Worm (Caenorhabditis elegans) whole organism, midembryonic: ENCODE measurements around the gene Y59A8B.19.

ENCODE experiments used
- cog-1 ChIP-seq: sonication (generic microtip); optimal IDR thresholded peaks from 2 replicates; lab custom pipeline; 2016; ENCODE audit warnings: missing genetic modification characterization, missing compliant biosample characterization
- flt-1 ChIP-seq: fragments of 200-800 bp; sonication (Bioruptor generic); IDR thresholded peaks from 2 replicates; pipeline ENCODE4 v1.3.6; 2022; ENCODE audit warnings: missing genetic modification characterization, missing compliant biosample characterization
- klf-2 ChIP-seq: fragments of 200-800 bp; sonication (Bioruptor generic); conservative IDR thresholded peaks from 2 replicates; pipeline ENCODE4 v1.3.6; 2022; ENCODE audit warnings: missing genetic modification reagents, missing genetic modification characterization, missing compliant biosample characterization
- med-1 ChIP-seq: sonication (generic microtip); optimal IDR thresholded peaks from 2 replicates; lab custom pipeline; 2017; ENCODE audit warnings: missing genetic modification characterization, mild to moderate bottlenecking, missing compliant biosample characterization, antibody characterized with exemption, missing genetic modification reagents; ENCODE audit not compliant: insufficient read depth
- tab-1 ChIP-seq: fragments of 200-800 bp; sonication (Bioruptor generic); IDR thresholded peaks from 2 replicates; pipeline ENCODE4 v1.3.6; 2022; ENCODE audit warnings: missing genetic modification characterization, missing compliant biosample characterization
- ztf-23 ChIP-seq: fragments of 200-800 bp; sonication (Bioruptor generic); IDR thresholded peaks from 2 replicates; pipeline ENCODE4 v1.3.6; 2022; ENCODE audit warnings: missing genetic modification reagents, missing genetic modification characterization, missing compliant biosample characterization
- ztf-29 ChIP-seq: fragments of 200-800 bp; sonication (Bioruptor generic); IDR thresholded peaks from 2 replicates; pipeline ENCODE4 v1.3.6; 2022; ENCODE audit warnings: missing genetic modification reagents, missing genetic modification characterization, missing compliant biosample characterization

ce11 chrV:17979789-17980188 is 27.2 kb upstream of the Y59A8B.19 start, which contains the start of gene snx-6:
- TF ChIP-seq cog-1: no peak
- TF ChIP-seq klf-2: no peak
- TF ChIP-seq med-1: no peak
- no peak for TF ChIP-seq flt-1
- TF ChIP-seq ztf-23 (GFP tag; lab: Robert Waterston, UW): no peak
- no peak for TF ChIP-seq ztf-29 (GFP tag; lab: Robert Waterston, UW)
- TF ChIP-seq tab-1 (GFP tag; lab: Robert Waterston, UW): no peak
